Fruit fly (Drosophila melanogaster): Measurements from ENCODE around the gene CG33257.

The CG33257 gene

dm6 chr3L:16385880-16386584 is 39.9 kb downstream of the CG33257 start, which contains the start of the genes Agpat3 and RAF2 (continued):
- TF ChIP-seq lilli (GFP tag; optimal IDR thresholded peaks at IDR 0.05) (peak; percentile 56), sd (tag; optimal IDR thresholded peaks at IDR 0.05) (peak; percentile 27), gsb-n (tag; optimal IDR thresholded peaks at IDR 0.05) (peak; percentile 10), sob (GFP tag; IDR thresholded peaks at IDR 0.05) (peak; percentile 54; the same call in 1 of the 2 replicates), CG12942 (GFP tag; optimal IDR thresholded peaks at IDR 0.05) (no peak), CG8290 (GFP tag; optimal IDR thresholded peaks at IDR 0.05) (no peak), CG8290 (tag; optimal IDR thresholded peaks at IDR 0.05) (peak in 1 of 2 experiments; percentile 9), ara (GFP tag; IDR thresholded peaks at IDR 0.05) (no peak), CG11504 (tag; optimal IDR thresholded peaks at IDR 0.05) (peak; percentile 65), CG1647 (GFP tag; optimal IDR thresholded peaks at IDR 0.05) (no peak), run (tag; optimal IDR thresholded peaks at IDR 0.05) (no peak), vvl (GFP tag; IDR thresholded peaks at IDR 0.05) (peak; percentile 61), ase (GFP tag; IDR thresholded peaks at IDR 0.05) (no peak), Hmr (GFP tag; optimal IDR thresholded peaks at IDR 0.05) (peak; percentile 36), CG10209 (GFP tag; optimal IDR thresholded peaks at IDR 0.05) (peak; percentile 31), esg (GFP tag; conservative IDR thresholded peaks at IDR 0.05) (peak; percentile 57), CG10543 (GFP tag; optimal IDR thresholded peaks at IDR 0.05) (no peak), Hr51 (GFP tag; optimal IDR thresholded peaks at IDR 0.05) (peak; percentile 5 to 49), bab2 (GFP tag; optimal IDR thresholded peaks at IDR 0.05) (peak; percentile 40), D (optimal IDR thresholded peaks at IDR 0.05) (no peak), D (GFP tag; optimal IDR thresholded peaks at IDR 0.05) (no peak), chif (GFP tag; optimal IDR thresholded peaks at IDR 0.05) (peak; percentile 21 to 28), CG12769 (tag; optimal IDR thresholded peaks at IDR 0.05) (no peak), ewg (GFP tag; optimal IDR thresholded peaks at IDR 0.05) (peak; percentile 4), Ets97D (GFP tag; optimal IDR thresholded peaks at IDR 0.05) (no peak), Dp (GFP tag; optimal IDR thresholded peaks at IDR 0.05) (peak; percentile 9), Mes4 (GFP tag; optimal IDR thresholded peaks at IDR 0.05) (no peak), Abd-B (GFP tag; optimal IDR thresholded peaks at IDR 0.05) (peak; percentile 81), CG9437 (GFP tag; optimal IDR thresholded peaks at IDR 0.05) (peak; percentile 42), dati (GFP tag; IDR thresholded peaks at IDR 0.05) (no peak), CG12155 (GFP tag; optimal IDR thresholded peaks at IDR 0.05) (peak; percentile 10), B-H2 (GFP tag; optimal IDR thresholded peaks at IDR 0.05) (no peak), ken (GFP tag; IDR thresholded peaks at IDR 0.05) (peak; percentile 34; the same call in 1 of the 3 replicates), CG4404 (GFP tag; IDR thresholded peaks at IDR 0.05) (no peak), row (GFP tag; IDR thresholded peaks at IDR 0.05) (peak; percentile 80), Fer1 (GFP tag; optimal IDR thresholded peaks at IDR 0.05) (no peak), dmrt99B (tag; optimal IDR thresholded peaks at IDR 0.05) (peak; percentile 37), gem (tag; optimal IDR thresholded peaks at IDR 0.05) (peak; percentile 73), zfh1 (GFP tag; IDR thresholded peaks at IDR 0.05) (peak; percentile 48; the same call in 1 of the 3 replicates), Optix (GFP tag; IDR thresholded peaks at IDR 0.05) (no peak), CG18262 (tag; optimal IDR thresholded peaks at IDR 0.05) (peak; percentile 50), CG13424 (tag; optimal IDR thresholded peaks at IDR 0.05) (peak; percentile 49), emc (GFP tag; optimal IDR thresholded peaks at IDR 0.05) (no peak), CG32772 (GFP tag; IDR thresholded peaks at IDR 0.05) (peak; percentile 65), caup (GFP tag; optimal IDR thresholded peaks at IDR 0.05; ENCODE audit: severe bottlenecking) (no peak), CG15601 (tag; optimal IDR thresholded peaks at IDR 0.05) (peak; percentile 34), Dll (GFP tag; IDR thresholded peaks at IDR 0.05; ENCODE audit: partially characterized antibody) (no peak), al (GFP tag; IDR thresholded peaks at IDR 0.05) (peak; percentile 42), Max (GFP tag; optimal IDR thresholded peaks at IDR 0.05) (peak; percentile 19), CG16815 (GFP tag; optimal IDR thresholded peaks at IDR 0.05) (no peak)
